Worm (Caenorhabditis elegans) whole organism, young adult: ENCODE measurements around the gene hsp-90.

Experiments
- dpl-1 ChIP-seq: fragments of 150-350 bp; optimal IDR thresholded peaks from 2 replicates; lab custom pipeline; 2014; ENCODE audit warnings: missing biosample characterization, missing genetic modification reagents, missing genetic modification characterization
- nhr-179 ChIP-seq: sonication (generic microtip); optimal IDR thresholded peaks from 2 replicates; lab custom pipeline; 2016; ENCODE audit warnings: mild to moderate bottlenecking, missing genetic modification characterization, missing compliant biosample characterization
- nhr-80 ChIP-seq: sonication (generic microtip); optimal IDR thresholded peaks from 2 replicates; lab custom pipeline; 2016; ENCODE audit warnings: missing genetic modification characterization, missing compliant biosample characterization

- TF ChIP-seq nhr-80 (no peak), nhr-179 (tag; lab: Kevin White, UChicago) (no peak), dpl-1 (GFP tag; lab: Kevin White, UChicago) (no peak)
Observed at ce11 chrV:14698666-14699065, 13.9 kb downstream of the hsp-90 start, which contains the start of gene set-5.
